Worm (Caenorhabditis elegans) whole organism, L2 larva: ENCODE measurements around the gene B0280.9.

ENCODE experiments used
- C34F6.9 ChIP-seq: fragments of 150-350 bp; optimal IDR thresholded peaks from 2 replicates; lab custom pipeline; 2014; ENCODE audit warnings: missing biosample characterization, missing genetic modification characterization
- F13H6.1 ChIP-seq: sonication (generic microtip); optimal IDR thresholded peaks from 2 replicates; lab custom pipeline; 2016; ENCODE audit warnings: missing genetic modification characterization, missing compliant biosample characterization
- ZK546.5 ChIP-seq: sonication (generic microtip); optimal IDR thresholded peaks from 2 replicates; lab custom pipeline; 2017; ENCODE audit warnings: missing biosample characterization, missing genetic modification characterization
- alr-1 ChIP-seq: fragments of 150-350 bp; optimal IDR thresholded peaks from 2 replicates; lab custom pipeline; 2014; ENCODE audit warnings: missing biosample characterization, missing genetic modification characterization
- aly-2 ChIP-seq: fragments of 150-350 bp; optimal IDR thresholded peaks from 2 replicates; lab custom pipeline; 2014; ENCODE audit warnings: missing biosample characterization, missing genetic modification characterization
- ama-1 ChIP-seq: fragments of 150-350 bp; optimal IDR thresholded peaks from 2 replicates; lab custom pipeline; 2018; ENCODE audit warnings: inconsistent platforms
- blmp-1 ChIP-seq: sonication (generic microtip); optimal IDR thresholded peaks from 2 replicates; lab custom pipeline; 2017; ENCODE audit warnings: missing genetic modification characterization, mild to moderate bottlenecking, missing compliant biosample characterization, antibody characterized with exemption, moderate library complexity; ENCODE audit not compliant: insufficient read depth
- ceh-16 ChIP-seq: fragments of 150-350 bp; optimal IDR thresholded peaks from 2 replicates; lab custom pipeline; 2014; ENCODE audit warnings: missing biosample characterization, missing genetic modification characterization
- ceh-82 ChIP-seq: fragments of 150-350 bp; optimal IDR thresholded peaks from 2 replicates; lab custom pipeline; 2014; ENCODE audit warnings: missing biosample characterization, missing genetic modification characterization
- crh-2 ChIP-seq: sonication (generic microtip); optimal IDR thresholded peaks from 2 replicates; lab custom pipeline; 2017; ENCODE audit warnings: missing biosample characterization, missing genetic modification characterization
- dmd-4 ChIP-seq: sonication (generic microtip); optimal IDR thresholded peaks from 2 replicates; lab custom pipeline; 2017; ENCODE audit warnings: missing biosample characterization, missing genetic modification characterization
- egl-27 ChIP-seq: sonication (generic microtip); optimal IDR thresholded peaks from 3 replicates; lab custom pipeline; 2017; ENCODE audit warnings: missing biosample characterization, missing genetic modification reagents, missing genetic modification characterization
- elt-1 ChIP-seq: fragments of 150-350 bp; optimal IDR thresholded peaks from 2 replicates; lab custom pipeline; 2014; ENCODE audit warnings: missing biosample characterization, missing genetic modification characterization
- elt-3 ChIP-seq: sonication (generic microtip); optimal IDR thresholded peaks from 2 replicates; lab custom pipeline; 2017; ENCODE audit warnings: missing biosample characterization, missing genetic modification characterization
- gmeb-1 ChIP-seq: fragments of 150-350 bp; optimal IDR thresholded peaks from 2 replicates; lab custom pipeline; 2014; ENCODE audit warnings: missing biosample characterization, missing genetic modification characterization
- lin-11 ChIP-seq: fragments of 150-350 bp; sonication (generic microtip); optimal IDR thresholded peaks from 2 replicates; lab custom pipeline; 2014; ENCODE audit warnings: missing biosample characterization, missing genetic modification characterization, inconsistent platforms, mixed read lengths
- lin-13 ChIP-seq: fragments of 150-350 bp; optimal IDR thresholded peaks from 2 replicates; lab custom pipeline; 2014; ENCODE audit warnings: missing biosample characterization, missing genetic modification reagents, missing genetic modification characterization
- lin-39 ChIP-seq: fragments of 150-350 bp; optimal IDR thresholded peaks from 2 replicates; lab custom pipeline; 2014; ENCODE audit warnings: missing biosample characterization, missing genetic modification reagents, missing genetic modification characterization
- lsy-2 ChIP-seq, 2 experiments: fragments of 150-350 bp in 1 of 2; sonication (generic microtip) in 1 of 2; optimal IDR thresholded peaks; 2 replicates each; lab custom pipeline; 2014 to 2017; ENCODE audit warnings: missing biosample characterization in 2 of 2, missing genetic modification characterization in 2 of 2
- mab-5 ChIP-seq: fragments of 150-350 bp; optimal IDR thresholded peaks from 2 replicates; lab custom pipeline; 2014; ENCODE audit warnings: missing biosample characterization, missing genetic modification characterization
- mbf-1 ChIP-seq: sonication (generic microtip); optimal IDR thresholded peaks from 2 replicates; lab custom pipeline; 2017; ENCODE audit warnings: missing biosample characterization, missing genetic modification characterization
- nhr-10 ChIP-seq: sonication (generic microtip); optimal IDR thresholded peaks from 2 replicates; lab custom pipeline; 2017; ENCODE audit warnings: missing biosample characterization, missing genetic modification characterization
- nhr-11 ChIP-seq: fragments of 150-350 bp; optimal IDR thresholded peaks from 2 replicates; lab custom pipeline; 2014; ENCODE audit warnings: missing biosample characterization, missing genetic modification characterization
- nhr-12 ChIP-seq: fragments of 150-350 bp; optimal IDR thresholded peaks from 2 replicates; lab custom pipeline; 2014; ENCODE audit warnings: missing biosample characterization, missing genetic modification characterization
- nhr-129 ChIP-seq: fragments of 150-350 bp; optimal IDR thresholded peaks from 2 replicates; lab custom pipeline; 2014; ENCODE audit warnings: missing biosample characterization, missing genetic modification characterization
- nhr-23 ChIP-seq: fragments of 150-350 bp; optimal IDR thresholded peaks from 2 replicates; lab custom pipeline; 2014; ENCODE audit warnings: missing biosample characterization, missing genetic modification reagents, missing genetic modification characterization
- nhr-237 ChIP-seq: fragments of 150-350 bp; optimal IDR thresholded peaks from 2 replicates; lab custom pipeline; 2014; ENCODE audit warnings: missing biosample characterization, missing genetic modification characterization
- nhr-25 ChIP-seq: fragments of 150-350 bp; sonication (generic microtip); optimal IDR thresholded peaks from 3 replicates; lab custom pipeline; 2014; ENCODE audit warnings: missing biosample characterization, missing genetic modification characterization
- nhr-6 ChIP-seq: fragments of 150-350 bp; optimal IDR thresholded peaks from 2 replicates; lab custom pipeline; 2014; ENCODE audit warnings: missing biosample characterization, missing genetic modification characterization
- nhr-77 ChIP-seq: fragments of 150-350 bp; optimal IDR thresholded peaks from 2 replicates; lab custom pipeline; 2014; ENCODE audit warnings: missing biosample characterization, missing genetic modification characterization
- peb-1 ChIP-seq: fragments of 150-350 bp; optimal IDR thresholded peaks from 2 replicates; lab custom pipeline; 2014; ENCODE audit warnings: missing biosample characterization, missing genetic modification characterization
- sem-4 ChIP-seq: fragments of 150-350 bp; optimal IDR thresholded peaks from 2 replicates; lab custom pipeline; 2014; ENCODE audit warnings: missing biosample characterization, missing genetic modification reagents, missing genetic modification characterization
- skn-1 ChIP-seq: sonication (generic microtip); optimal IDR thresholded peaks from 2 replicates; lab custom pipeline; 2017; ENCODE audit warnings: missing biosample characterization, missing genetic modification characterization
- sma-3 ChIP-seq: sonication (generic microtip); optimal IDR thresholded peaks from 2 replicates; lab custom pipeline; 2016; ENCODE audit warnings: missing genetic modification reagents, missing genetic modification characterization, missing compliant biosample characterization
- sma-9 ChIP-seq, 2 experiments: fragments of 150-350 bp in 1 of 2; sonication (generic microtip) in 1 of 2; optimal IDR thresholded peaks; 2 replicates each; lab custom pipeline; 2014 to 2016; ENCODE audit warnings: missing genetic modification characterization in 2 of 2, mild to moderate bottlenecking in 1 of 2, missing biosample characterization in 1 of 2, missing compliant biosample characterization in 1 of 2, missing genetic modification reagents in 1 of 2, moderate library complexity in 1 of 2
- unc-39 ChIP-seq: fragments of 150-350 bp; optimal IDR thresholded peaks from 2 replicates; lab custom pipeline; 2014; ENCODE audit warnings: missing biosample characterization, missing genetic modification characterization
- unc-55 ChIP-seq: fragments of 150-350 bp; sonication (generic microtip); optimal IDR thresholded peaks from 3 replicates; lab custom pipeline; 2014; ENCODE audit warnings: missing biosample characterization, missing genetic modification reagents, missing genetic modification characterization
- unc-62 ChIP-seq: fragments of 150-350 bp; optimal IDR thresholded peaks from 2 replicates; lab custom pipeline; 2014; ENCODE audit warnings: missing biosample characterization, missing genetic modification reagents, missing genetic modification characterization
- zag-1 ChIP-seq: fragments of 150-350 bp; optimal IDR thresholded peaks from 2 replicates; lab custom pipeline; 2014; ENCODE audit warnings: missing biosample characterization, missing genetic modification characterization
- ztf-1 ChIP-seq: fragments of 200-800 bp; sonication (Bioruptor generic); conservative IDR thresholded peaks from 2 replicates; pipeline ENCODE4 v1.3.6; 2022; ENCODE audit warnings: missing genetic modification characterization, missing compliant biosample characterization
- ztf-11 ChIP-seq: sonication (generic microtip); optimal IDR thresholded peaks from 2 replicates; lab custom pipeline; 2017; ENCODE audit warnings: missing biosample characterization, missing genetic modification characterization
- ztf-4 ChIP-seq: fragments of 150-350 bp; optimal IDR thresholded peaks from 2 replicates; lab custom pipeline; 2014; ENCODE audit warnings: missing biosample characterization, missing genetic modification characterization

Gene B0280.9

ce11 chrIII:7122860-7123259, at the start of gene B0280.9, which contains the start of gene rpia-1:
Gene B0280.9 (minus strand): TSS chrIII:7122895.
Gene rpia-1 (plus strand): TSS chrIII:7123128.
- TF ChIP-seq sma-9 (GFP tag; optimal IDR thresholded peaks at IDR 0.05; lab: Kevin White, UChicago) (peak; percentile 45), sma-9 (tag; optimal IDR thresholded peaks at IDR 0.05; lab: Kevin White, UChicago) (no peak), zag-1 (tag; lab: Kevin White, UChicago) (no peak), ceh-82 (no peak), elt-1 (tag; lab: Kevin White, UChicago) (no peak), crh-2 (tag; lab: Kevin White, UChicago) (peak; percentile 33), F13H6.1 (tag; lab: Kevin White, UChicago) (peak; percentile 7), C34F6.9 (peak; percentile 50), lsy-2 (tag; optimal IDR thresholded peaks at IDR 0.05; lab: Kevin White, UChicago) (peak; percentile 81 to 95), nhr-129 (peak; percentile 38), unc-55 (peak; percentile 60), ztf-11 (tag; lab: Kevin White, UChicago) (no peak), gmeb-1 (tag; lab: Kevin White, UChicago) (peak; percentile 26)

ce11 chrIII:7170090-7170489, 47.4 kb upstream of the B0280.9 start:
- no peak for TF ChIP-seq nhr-6 (tag; lab: Kevin White, UChicago)
- no peak for TF ChIP-seq sem-4 (tag; lab: Kevin White, UChicago)
- TF ChIP-seq unc-62 (GFP tag; lab: Kevin White, UChicago): no peak
- TF ChIP-seq skn-1 (tag; lab: Kevin White, UChicago): no peak
- no peak for TF ChIP-seq elt-1 (tag; lab: Kevin White, UChicago)
- TF ChIP-seq mbf-1 (tag; lab: Kevin White, UChicago): no peak
- no peak for TF ChIP-seq mab-5
- TF ChIP-seq peb-1 (tag; lab: Kevin White, UChicago): no peak
- no peak for TF ChIP-seq lsy-2 (tag; optimal IDR thresholded peaks at IDR 0.05; lab: Kevin White, UChicago)
- TF ChIP-seq nhr-237: no peak
- no peak for TF ChIP-seq egl-27 (tag; lab: Kevin White, UChicago)
- TF ChIP-seq nhr-77 (tag; lab: Kevin White, UChicago): no peak
- TF ChIP-seq, all 48 proteins: peak for 0

ce11 chrIII:7167568-7167937, 44.9 kb upstream of the B0280.9 start, which contains the start of gene acs-4:
Gene acs-4 (plus strand): TSS chrIII:7167838.
- TF ChIP-seq skn-1 (tag; lab: Kevin White, UChicago) (no peak), ceh-16 (tag; lab: Kevin White, UChicago) (no peak), elt-3 (no peak), nhr-10 (tag; lab: Kevin White, UChicago) (no peak), peb-1 (tag; lab: Kevin White, UChicago) (no peak), ZK546.5 (tag; lab: Kevin White, UChicago) (no peak), lin-39 (tag; lab: Kevin White, UChicago) (no peak), sma-3 (GFP tag; lab: Kevin White, UChicago) (no peak), unc-62 (GFP tag; lab: Kevin White, UChicago) (no peak), lsy-2 (tag; optimal IDR thresholded peaks at IDR 0.05; lab: Kevin White, UChicago) (no peak), ztf-4 (tag; lab: Kevin White, UChicago) (no peak), nhr-11 (tag; lab: Kevin White, UChicago) (no peak), ztf-11 (tag; lab: Kevin White, UChicago) (no peak), elt-1 (tag; lab: Kevin White, UChicago) (no peak), nhr-77 (tag; lab: Kevin White, UChicago) (no peak), nhr-23 (tag; lab: Kevin White, UChicago) (no peak), nhr-237 (no peak), aly-2 (tag; lab: Kevin White, UChicago) (no peak), unc-39 (no peak)

DNA sequence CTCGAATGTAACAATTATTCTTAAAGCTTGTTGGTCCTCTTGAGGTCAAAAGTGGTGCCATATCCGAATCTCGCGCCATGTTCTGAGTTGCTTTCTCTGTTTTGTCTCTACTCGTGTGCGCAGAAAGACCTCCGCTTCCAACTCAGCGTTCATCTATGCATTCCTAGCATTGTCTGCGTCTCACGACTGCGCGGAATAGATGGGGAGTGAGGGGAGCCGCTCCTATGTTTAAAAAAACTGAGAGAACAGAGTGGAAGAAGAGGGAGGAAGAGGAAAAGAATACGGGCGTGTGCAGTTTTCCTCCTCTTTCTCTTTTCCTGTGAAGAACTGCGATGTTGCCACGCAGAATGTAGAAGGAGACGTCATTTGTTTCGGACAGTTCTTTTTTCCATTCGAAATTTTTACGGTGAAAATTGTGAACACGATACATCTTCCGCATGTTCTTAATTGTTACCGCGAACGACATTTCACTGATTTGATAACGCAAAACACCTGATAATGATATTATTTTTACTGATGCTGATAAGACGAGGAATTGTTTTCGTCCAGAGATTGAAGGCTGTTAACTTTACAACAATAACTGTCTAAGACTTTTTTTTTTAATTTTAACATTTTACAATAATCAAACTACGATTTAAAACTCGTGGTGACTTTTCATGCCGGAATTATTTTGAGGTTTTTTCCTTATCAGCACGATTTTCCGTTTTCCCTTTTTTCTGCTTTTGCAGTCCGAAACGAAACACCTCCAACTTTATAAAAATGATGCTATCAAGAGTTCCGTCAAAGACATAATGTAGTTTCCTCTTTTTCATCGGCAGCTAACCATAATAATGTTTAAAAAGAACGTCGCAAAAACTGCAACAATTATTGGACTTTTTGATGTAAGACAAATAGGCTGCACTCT, 44.2 kb upstream of the B0280.9 start:
- TF ChIP-seq nhr-237 (no peak), elt-3 (no peak), C34F6.9 (peak; percentile 77), lin-11 (tag; lab: Kevin White, UChicago) (peak; percentile 63), nhr-12 (no peak), unc-62 (GFP tag; lab: Kevin White, UChicago) (no peak), zag-1 (tag; lab: Kevin White, UChicago) (peak; percentile 62), lin-13 (GFP tag; lab: Kevin White, UChicago) (peak; percentile 5), ama-1 (lab: Kevin White, UChicago) (no peak), sma-3 (GFP tag; lab: Kevin White, UChicago) (no peak), nhr-23 (tag; lab: Kevin White, UChicago) (no peak), F13H6.1 (tag; lab: Kevin White, UChicago) (peak; percentile 44), egl-27 (tag; lab: Kevin White, UChicago) (peak; percentile 74), gmeb-1 (tag; lab: Kevin White, UChicago) (no peak), lin-39 (tag; lab: Kevin White, UChicago) (no peak), unc-39 (no peak), unc-55 (peak; percentile 82), blmp-1 (tag; lab: Kevin White, UChicago) (no peak), nhr-25 (tag; lab: Kevin White, UChicago) (peak; percentile 5), dmd-4 (tag; lab: Kevin White, UChicago) (no peak), lsy-2 (tag; optimal IDR thresholded peaks at IDR 0.05; lab: Kevin White, UChicago) (peak in 1 of 2 experiments; percentile 69), aly-2 (tag; lab: Kevin White, UChicago) (no peak), crh-2 (tag; lab: Kevin White, UChicago) (peak; percentile 71), nhr-129 (peak; percentile 76), alr-1 (tag; lab: Kevin White, UChicago) (no peak), ztf-1 (no peak), elt-1 (tag; lab: Kevin White, UChicago) (no peak)
